Worm (Caenorhabditis elegans): ENCODE results near the gene T01B7.9.
A peak's percentile ranks its signal among the peaks of the same experiment; 100 is the strongest.

ce11 chrII:8740326-8740949 is 13.8 kb upstream of the T01B7.9 start:
- TF ChIP-seq ama-1 (optimal IDR thresholded peaks at IDR 0.05) (no peak), nhr-28 (tag; optimal IDR thresholded peaks at IDR 0.05) (no peak), pqm-1 (tag; optimal IDR thresholded peaks at IDR 0.05) (peak; percentile 88), nhr-43 (tag; optimal IDR thresholded peaks at IDR 0.05; ENCODE audit: poor library complexity, severe bottlenecking) (peak; percentile 65), lin-15B (tag; optimal IDR thresholded peaks at IDR 0.05) (no peak)
